Fruit fly (Drosophila melanogaster) whole organism: ENCODE results near the gene CG33941.

Experiments
- Dll ChIP-seq: fragments of >200 bp; optimal IDR thresholded peaks from 2 replicates; lab custom pipeline; 2017
- EcR ChIP-seq, 2 experiments: fragments of >200 bp; optimal IDR thresholded peaks; 2 replicates each; lab custom pipeline; 2017; ENCODE audit warnings: missing biosample characterization in 2 of 2, missing genetic modification characterization in 2 of 2, missing genetic modification reagents in 2 of 2

- TF ChIP-seq Dll (no peak), EcR (GFP tag; optimal IDR thresholded peaks at IDR 0.05; lab: Kevin White, UChicago) (no peak)
Measured at dm6 chr4:489561-489881, 22.2 kb downstream of the CG33941 start.
